Fruit fly (Drosophila melanogaster) whole organism, embryonic: ENCODE measurements around the gene Ir68b.

Source experiments
- Antp ChIP-seq: fragments of 200-800 bp; sonication (Bioruptor generic); optimal IDR thresholded peaks from 3 replicates; lab custom pipeline; 2016; ENCODE audit warnings: missing biosample characterization, missing genetic modification characterization
- Atf-2 ChIP-seq: fragments of 200-800 bp; sonication (Bioruptor generic); optimal IDR thresholded peaks from 2 replicates; lab custom pipeline; 2016; ENCODE audit warnings: missing biosample characterization, missing genetic modification characterization
- CG1024 ChIP-seq: fragments of 200-800 bp; sonication (Bioruptor generic); IDR thresholded peaks from 2 replicates; pipeline ENCODE4 v1.3.6; 2022; ENCODE audit warnings: missing biosample characterization, missing genetic modification characterization
- CG10274 ChIP-seq: fragments of 200-800 bp; sonication (Bioruptor generic); optimal IDR thresholded peaks from 3 replicates; lab custom pipeline; 2017; ENCODE audit warnings: missing biosample characterization, mild to moderate bottlenecking, missing genetic modification characterization
- CG10431 ChIP-seq: fragments of 200-800 bp; sonication (Bioruptor generic); optimal IDR thresholded peaks from 3 replicates; lab custom pipeline; 2018; ENCODE audit warnings: missing biosample characterization, mild to moderate bottlenecking, missing genetic modification characterization
- CG10979 ChIP-seq: fragments of 200-800 bp; sonication (Bioruptor generic); optimal IDR thresholded peaks from 2 replicates; lab custom pipeline; 2018; ENCODE audit warnings: missing biosample characterization, mild to moderate bottlenecking, missing genetic modification characterization, moderate library complexity
- CG11085 ChIP-seq: fragments of 200-800 bp; sonication (Bioruptor generic); IDR thresholded peaks from 2 replicates; pipeline ENCODE4 v1.3.6; 2022; ENCODE audit warnings: missing biosample characterization, missing genetic modification characterization
- CG14441 ChIP-seq: fragments of 200-800 bp; sonication (Bioruptor generic); IDR thresholded peaks from 2 replicates; pipeline ENCODE4 v1.3.6; 2022; ENCODE audit warnings: missing biosample characterization, missing genetic modification characterization
- CG1792 ChIP-seq: fragments of 200-800 bp; sonication (Bioruptor generic); optimal IDR thresholded peaks from 2 replicates; lab custom pipeline; 2016; ENCODE audit warnings: missing biosample characterization, missing genetic modification characterization
- CG18262 ChIP-seq: fragments of 200-800 bp; optimal IDR thresholded peaks from 3 replicates; lab custom pipeline; 2019; ENCODE audit warnings: missing biosample characterization, mild to moderate bottlenecking, missing genetic modification characterization, moderate library complexity
- CG2120 ChIP-seq: fragments of 200-800 bp; sonication (Bioruptor generic); optimal IDR thresholded peaks from 3 replicates; lab custom pipeline; 2016; ENCODE audit warnings: missing biosample characterization, missing genetic modification characterization
- CG2199 ChIP-seq: fragments of 200-800 bp; sonication (Bioruptor generic); IDR thresholded peaks from 3 replicates; pipeline ENCODE4 v1.3.6; 2022; ENCODE audit warnings: missing biosample characterization, missing genetic modification characterization
- CG4820 ChIP-seq: fragments of 200-800 bp; sonication (Bioruptor generic); optimal IDR thresholded peaks from 3 replicates; lab custom pipeline; 2016; ENCODE audit warnings: missing biosample characterization, missing genetic modification characterization
- CG6254 ChIP-seq: fragments of 200-800 bp; sonication (Bioruptor generic); optimal IDR thresholded peaks from 3 replicates; lab custom pipeline; 2017; ENCODE audit warnings: mild to moderate bottlenecking, missing biosample characterization, missing genetic modification reagents, missing genetic modification characterization
- CG7745 ChIP-seq: fragments of 200-800 bp; sonication (Bioruptor generic); optimal IDR thresholded peaks from 2 replicates; lab custom pipeline; 2018; ENCODE audit warnings: missing biosample characterization, mild to moderate bottlenecking, missing genetic modification characterization, moderate library complexity
- CG8924 ChIP-seq: fragments of 200-800 bp; optimal IDR thresholded peaks from 3 replicates; lab custom pipeline; 2019; ENCODE audit warnings: missing biosample characterization, mild to moderate bottlenecking, missing genetic modification characterization, moderate library complexity
- Drgx ChIP-seq: fragments of 200-800 bp; sonication (Bioruptor generic); IDR thresholded peaks from 2 replicates; pipeline ENCODE4 v1.3.6; 2022; ENCODE audit warnings: missing biosample characterization, missing genetic modification characterization
- Eip74EF ChIP-seq, 2 experiments: fragments of 200-800 bp in 1 of 2; fragments of >200 bp in 1 of 2; sonication (Bioruptor generic) in 1 of 2; optimal IDR thresholded peaks; 2 replicates each; lab custom pipeline; 2017 to 2019; ENCODE audit warnings: missing biosample characterization in 2 of 2, missing genetic modification characterization in 2 of 2, mild to moderate bottlenecking in 1 of 2, moderate library complexity in 1 of 2
- Fer2 ChIP-seq: fragments of 200-800 bp; sonication (Bioruptor generic); optimal IDR thresholded peaks from 2 replicates; lab custom pipeline; 2018; ENCODE audit warnings: missing biosample characterization, mild to moderate bottlenecking, missing genetic modification characterization, moderate library complexity
- HLH54F ChIP-seq: fragments of 200-800 bp; sonication (Bioruptor generic); optimal IDR thresholded peaks from 3 replicates; lab custom pipeline; 2016; ENCODE audit warnings: missing biosample characterization, missing genetic modification characterization
- Hand ChIP-seq: fragments of 200-800 bp; sonication (Bioruptor generic); optimal IDR thresholded peaks from 2 replicates; lab custom pipeline; 2017; ENCODE audit warnings: mild to moderate bottlenecking, missing biosample characterization, missing genetic modification reagents, missing genetic modification characterization
- Nf-YA ChIP-seq: fragments of 200-800 bp; sonication (Bioruptor generic); IDR thresholded peaks from 2 replicates; pipeline ENCODE4 v1.3.6; 2022; ENCODE audit warnings: missing biosample characterization, missing genetic modification characterization
- PHDP ChIP-seq: fragments of 200-800 bp; sonication (Bioruptor generic); optimal IDR thresholded peaks from 3 replicates; lab custom pipeline; 2018; ENCODE audit warnings: missing biosample characterization, mild to moderate bottlenecking, missing genetic modification characterization, moderate library complexity
- Ptx1 ChIP-seq: fragments of 200-800 bp; sonication (Bioruptor generic); IDR thresholded peaks from 2 replicates; pipeline ENCODE4 v1.3.6; 2022; ENCODE audit warnings: missing biosample characterization, missing genetic modification characterization
- YL-1 ChIP-seq: fragments of 200-800 bp; sonication (Bioruptor generic); optimal IDR thresholded peaks from 3 replicates; lab custom pipeline; 2017; ENCODE audit warnings: missing biosample characterization, mild to moderate bottlenecking, missing genetic modification characterization
- az2 ChIP-seq: fragments of 200-800 bp; sonication (Bioruptor generic); optimal IDR thresholded peaks from 3 replicates; lab custom pipeline; 2016; ENCODE audit warnings: missing biosample characterization, missing genetic modification characterization
- br ChIP-seq: fragments of >200 bp; optimal IDR thresholded peaks from 2 replicates; lab custom pipeline; 2017
- cato ChIP-seq: fragments of 200-800 bp; sonication (Bioruptor generic); optimal IDR thresholded peaks from 2 replicates; lab custom pipeline; 2016; ENCODE audit warnings: missing biosample characterization, missing genetic modification characterization, borderline replicate concordance
- chinmo ChIP-seq: fragments of 200-800 bp; sonication (Bioruptor generic); IDR thresholded peaks from 4 replicates; pipeline ENCODE4 v1.3.6; 2022; ENCODE audit warnings: missing biosample characterization, missing genetic modification characterization; ENCODE audit not compliant: partially characterized antibody
- chn ChIP-seq: fragments of 200-800 bp; sonication (Bioruptor generic); optimal IDR thresholded peaks from 2 replicates; lab custom pipeline; 2016; ENCODE audit warnings: missing biosample characterization, missing genetic modification characterization
- eyg ChIP-seq: fragments of 200-800 bp; sonication (Bioruptor generic); optimal IDR thresholded peaks from 3 replicates; lab custom pipeline; 2016; ENCODE audit warnings: missing biosample characterization, missing genetic modification characterization
- gcm ChIP-seq: fragments of 200-800 bp; sonication (Bioruptor generic); optimal IDR thresholded peaks from 2 replicates; lab custom pipeline; 2019; ENCODE audit warnings: missing biosample characterization, mild to moderate bottlenecking, missing genetic modification characterization, moderate library complexity
- gsb ChIP-seq: fragments of 200-800 bp; sonication (Bioruptor generic); IDR thresholded peaks from 2 replicates; pipeline ENCODE4 v1.3.6; 2022; ENCODE audit warnings: missing biosample characterization, missing genetic modification characterization
- gt ChIP-seq: fragments of 200-800 bp; sonication (Bioruptor generic); IDR thresholded peaks from 2 replicates; pipeline ENCODE4 v1.3.6; 2022; ENCODE audit warnings: missing biosample characterization, missing genetic modification characterization
- hb ChIP-seq: fragments of 200-800 bp; sonication (Bioruptor generic); IDR thresholded peaks from 3 replicates; pipeline ENCODE4 v1.3.6; 2022; ENCODE audit warnings: missing biosample characterization, missing genetic modification characterization; ENCODE audit not compliant: partially characterized antibody
- insv ChIP-seq, 2 experiments: fragments of 200-800 bp; sonication (Bioruptor generic); optimal IDR thresholded peaks; 3 replicates each; lab custom pipeline; 2016 to 2018; ENCODE audit warnings: missing biosample characterization in 2 of 2, missing genetic modification characterization in 2 of 2
- lab ChIP-seq: fragments of 200-800 bp; sonication (Bioruptor generic); optimal IDR thresholded peaks from 3 replicates; lab custom pipeline; 2017; ENCODE audit warnings: missing biosample characterization, missing genetic modification characterization, mild to moderate bottlenecking, moderate library complexity, missing genetic modification reagents
- luna ChIP-seq: fragments of 200-800 bp; sonication (Bioruptor generic); optimal IDR thresholded peaks from 2 replicates; lab custom pipeline; 2016; ENCODE audit warnings: missing biosample characterization, missing genetic modification characterization
- peb ChIP-seq: fragments of 200-800 bp; sonication (Bioruptor generic); IDR thresholded peaks from 2 replicates; pipeline ENCODE4 v1.3.6; 2022; ENCODE audit warnings: missing biosample characterization, missing genetic modification characterization
- pnt ChIP-seq: fragments of 200-800 bp; sonication (Bioruptor generic); optimal IDR thresholded peaks from 3 replicates; lab custom pipeline; 2016; ENCODE audit warnings: missing biosample characterization, missing genetic modification characterization
- pros ChIP-seq: fragments of 200-800 bp; sonication (Bioruptor generic); optimal IDR thresholded peaks from 3 replicates; lab custom pipeline; 2019; ENCODE audit warnings: missing biosample characterization, mild to moderate bottlenecking, missing genetic modification characterization, moderate library complexity
- pum ChIP-seq: fragments of 200-800 bp; sonication (Bioruptor generic); optimal IDR thresholded peaks from 2 replicates; lab custom pipeline; 2016; ENCODE audit warnings: missing biosample characterization, missing genetic modification characterization
- sc ChIP-seq, 3 experiments: fragments of >200 bp in 2 of 3; fragments of 200-800 bp in 1 of 3; sonication (Bioruptor generic) in 1 of 3; optimal IDR thresholded peaks; 2 replicates in 2 of 3; 3 replicates in 1 of 3; lab custom pipeline; 2017; ENCODE audit warnings: mild to moderate bottlenecking in 1 of 3, missing biosample characterization in 1 of 3, missing genetic modification characterization in 1 of 3, missing genetic modification reagents in 1 of 3
- sim ChIP-seq: fragments of 200-800 bp; sonication (Bioruptor generic); IDR thresholded peaks from 2 replicates; pipeline ENCODE4 v1.3.6; 2022; ENCODE audit warnings: missing biosample characterization, missing genetic modification characterization
- slbo ChIP-seq: fragments of 200-800 bp; sonication (Bioruptor generic); IDR thresholded peaks from 2 replicates; pipeline ENCODE4 v1.3.6; 2022; ENCODE audit warnings: missing biosample characterization, missing genetic modification characterization
- sna ChIP-seq: fragments of 200-800 bp; sonication (Bioruptor generic); IDR thresholded peaks from 2 replicates; pipeline ENCODE4 v1.3.6; 2022; ENCODE audit warnings: missing biosample characterization, missing genetic modification characterization; ENCODE audit not compliant: partially characterized antibody
- stc ChIP-seq: fragments of 200-800 bp; sonication (Bioruptor generic); IDR thresholded peaks from 2 replicates; pipeline ENCODE4 v1.3.6; 2022; ENCODE audit warnings: missing biosample characterization, missing genetic modification characterization
- tin ChIP-seq: fragments of 200-800 bp; sonication (Bioruptor generic); optimal IDR thresholded peaks from 3 replicates; lab custom pipeline; 2016; ENCODE audit warnings: missing biosample characterization, missing genetic modification characterization
- trem ChIP-seq: fragments of 200-800 bp; optimal IDR thresholded peaks from 3 replicates; lab custom pipeline; 2019; ENCODE audit warnings: missing biosample characterization, mild to moderate bottlenecking, missing genetic modification characterization, moderate library complexity
- usp ChIP-seq: fragments of >200 bp; optimal IDR thresholded peaks from 2 replicates; lab custom pipeline; 2017; ENCODE audit warnings: missing biosample characterization, missing genetic modification characterization
- wor ChIP-seq: fragments of 200-800 bp; sonication (Bioruptor generic); IDR thresholded peaks from 2 replicates; pipeline ENCODE4 v1.3.6; 2022; ENCODE audit warnings: missing biosample characterization, missing genetic modification characterization
- zfh2 ChIP-seq: fragments of 200-800 bp; sonication (Bioruptor generic); optimal IDR thresholded peaks from 2 replicates; lab custom pipeline; 2016; ENCODE audit warnings: missing biosample characterization, missing genetic modification characterization

The Ir68b gene

dm6 chr3L:12114188-12114587 is 13.0 kb downstream of the Ir68b start (continued):
- TF ChIP-seq CG10431 (GFP tag; lab: Kevin White, UChicago) (no peak), Antp (no peak), CG10979 (tag; lab: Kevin White, UChicago) (peak; percentile 52), Atf-2 (GFP tag; lab: Kevin White, UChicago) (no peak), Nf-YA (GFP tag; lab: Robert Waterston, UW) (peak; percentile 29; the same call in 1 of the 2 replicates), br (no peak), PHDP (tag; lab: Kevin White, UChicago) (no peak), stc (GFP tag; lab: Robert Waterston, UW) (no peak), CG2120 (GFP tag; lab: Kevin White, UChicago) (no peak), gcm (GFP tag; lab: Kevin White, UChicago) (no peak), CG6254 (GFP tag; lab: Kevin White, UChicago) (no peak), CG4820 (GFP tag; lab: Kevin White, UChicago) (peak; percentile 40), sc (optimal IDR thresholded peaks at IDR 0.05; lab: Kevin White, UChicago) (no peak), sc (GFP tag; optimal IDR thresholded peaks at IDR 0.05; lab: Kevin White, UChicago) (no peak), Ptx1 (GFP tag; lab: Robert Waterston, UW) (0 out of 2 replicates have a peak, but pooled peaks have one; percentile 25), CG11085 (GFP tag; lab: Robert Waterston, UW) (no peak), Eip74EF (GFP tag; optimal IDR thresholded peaks at IDR 0.05; lab: Kevin White, UChicago) (no peak), CG1792 (GFP tag; lab: Kevin White, UChicago) (no peak), sim (GFP tag; lab: Robert Waterston, UW) (no peak), gt (GFP tag; lab: Robert Waterston, UW) (no peak), eyg (GFP tag; lab: Kevin White, UChicago) (no peak), trem (tag; lab: Kevin White, UChicago) (no peak), pros (GFP tag; lab: Kevin White, UChicago) (no peak), wor (GFP tag; lab: Robert Waterston, UW) (no peak), lab (GFP tag; lab: Kevin White, UChicago) (no peak), pnt (GFP tag; lab: Kevin White, UChicago) (no peak), CG2199 (GFP tag; lab: Robert Waterston, UW) (no peak), hb (no peak), slbo (GFP tag; lab: Robert Waterston, UW) (no peak), Drgx (GFP tag; lab: Robert Waterston, UW) (peak; percentile 86), chn (GFP tag; lab: Kevin White, UChicago) (no peak), chinmo (GFP tag; lab: Robert Waterston, UW) (no peak), insv (GFP tag; optimal IDR thresholded peaks at IDR 0.05; lab: Kevin White, UChicago) (no peak), zfh2 (GFP tag; lab: Kevin White, UChicago) (no peak), luna (no peak), tin (GFP tag; lab: Kevin White, UChicago) (peak; percentile 8), peb (GFP tag; lab: Robert Waterston, UW) (no peak), YL-1 (GFP tag; lab: Kevin White, UChicago) (no peak), CG7745 (tag; lab: Kevin White, UChicago) (no peak), CG8924 (tag; lab: Kevin White, UChicago) (no peak), CG14441 (no peak), HLH54F (GFP tag; lab: Kevin White, UChicago) (no peak), usp (GFP tag; lab: Kevin White, UChicago) (no peak), CG10274 (no peak), cato (GFP tag; lab: Kevin White, UChicago) (no peak), Hand (GFP tag; lab: Kevin White, UChicago) (no peak), CG18262 (tag; lab: Kevin White, UChicago) (peak; percentile 19), gsb (no peak), Fer2 (tag; lab: Kevin White, UChicago) (no peak), pum (GFP tag; lab: Kevin White, UChicago) (no peak), sna (GFP tag; lab: Robert Waterston, UW) (no peak), CG1024 (GFP tag; lab: Robert Waterston, UW) (no peak), az2 (GFP tag; lab: Kevin White, UChicago) (no peak)
